Worm (Caenorhabditis elegans) whole organism, late embryonic: ENCODE results near the gene zipt-13.

Experiments
- fkh-10 ChIP-seq: fragments of 150-350 bp; optimal IDR thresholded peaks from 2 replicates; lab custom pipeline; 2014; ENCODE audit warnings: missing biosample characterization, missing genetic modification reagents, missing genetic modification characterization
- lin-11 ChIP-seq: fragments of 200-800 bp; sonication (Bioruptor generic); optimal IDR thresholded peaks from 2 replicates; lab custom pipeline; 2018; ENCODE audit warnings: mild to moderate bottlenecking, missing genetic modification characterization, missing compliant biosample characterization
- pag-3 ChIP-seq: sonication (generic microtip); optimal IDR thresholded peaks from 2 replicates; lab custom pipeline; 2016; ENCODE audit warnings: missing compliant biosample characterization, missing genetic modification characterization, borderline replicate concordance
- sox-4 ChIP-seq: sonication (generic microtip); optimal IDR thresholded peaks from 2 replicates; lab custom pipeline; 2017; ENCODE audit warnings: mild to moderate bottlenecking, missing genetic modification characterization, inconsistent platforms, missing compliant biosample characterization
- ttx-3 ChIP-seq: sonication (generic microtip); optimal IDR thresholded peaks from 2 replicates; lab custom pipeline; 2016; ENCODE audit warnings: missing genetic modification reagents, missing genetic modification characterization, missing compliant biosample characterization

- TF ChIP-seq fkh-10 (GFP tag; lab: Kevin White, UChicago) (no peak), sox-4 (tag; lab: Kevin White, UChicago) (no peak), ttx-3 (tag; lab: Kevin White, UChicago) (no peak), lin-11 (tag; lab: Kevin White, UChicago) (no peak), pag-3 (no peak)
Measured at ce11 chrX:10194327-10195096, 42.2 kb downstream of the zipt-13 start, which contains the start of gene myrf-2.
